Worm (Caenorhabditis elegans) whole organism, L4/young adult: ENCODE measurements around the gene clec-125.
A peak's percentile ranks its signal among the peaks of the same experiment; 100 is the strongest.

Source experiments
- W03F9.2 ChIP-seq: fragments of 150-350 bp; optimal IDR thresholded peaks from 2 replicates; lab custom pipeline; 2014; ENCODE audit warnings: missing biosample characterization, missing genetic modification characterization
- dao-5 ChIP-seq: sonication (generic microtip); optimal IDR thresholded peaks from 2 replicates; lab custom pipeline; 2016; ENCODE audit warnings: missing genotype, missing genetic modification characterization, moderate library complexity, missing compliant biosample characterization
- him-1 ChIP-seq: sonication (generic microtip); optimal IDR thresholded peaks from 2 replicates; lab custom pipeline; 2016; ENCODE audit warnings: missing genotype, missing genetic modification reagents, missing genetic modification characterization, missing compliant biosample characterization

clec-125 gene

DNA sequence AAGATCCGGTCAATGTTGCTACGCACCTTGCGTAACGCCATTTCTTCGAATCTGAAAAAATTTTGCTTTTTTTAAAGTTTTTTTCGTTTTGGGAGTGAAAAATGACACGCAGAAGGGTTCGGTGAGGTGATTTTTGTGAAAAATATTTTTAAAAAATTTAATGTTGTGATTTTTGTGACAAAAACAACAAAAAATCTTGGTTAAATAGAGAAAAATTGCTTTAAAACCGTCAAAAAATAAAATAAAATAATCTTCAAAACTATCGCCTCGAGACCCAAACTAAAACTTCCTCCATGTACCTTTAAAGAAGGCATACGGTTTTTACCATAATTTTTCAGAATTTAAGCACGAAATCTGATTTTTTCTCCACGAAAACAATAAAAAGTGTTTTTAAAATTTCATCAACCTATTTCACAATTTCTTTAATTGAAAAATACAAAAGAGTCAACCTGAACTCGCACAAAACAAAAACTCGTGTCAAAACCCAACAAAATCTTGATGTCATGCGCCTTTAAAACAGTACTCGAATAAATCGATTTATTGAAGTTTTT, 30.7 kb downstream of the clec-125 start, which contains the start of gene apd-3:
Gene apd-3, minus strand, starts transcription at position 51 of the 551 bp plus-strand sequence.
- TF ChIP-seq him-1 (tag; lab: Kevin White, UChicago) = no peak
- TF ChIP-seq W03F9.2 (tag; lab: Kevin White, UChicago) = no peak
- TF ChIP-seq dao-5 (tag; lab: Kevin White, UChicago) = no peak

DNA sequence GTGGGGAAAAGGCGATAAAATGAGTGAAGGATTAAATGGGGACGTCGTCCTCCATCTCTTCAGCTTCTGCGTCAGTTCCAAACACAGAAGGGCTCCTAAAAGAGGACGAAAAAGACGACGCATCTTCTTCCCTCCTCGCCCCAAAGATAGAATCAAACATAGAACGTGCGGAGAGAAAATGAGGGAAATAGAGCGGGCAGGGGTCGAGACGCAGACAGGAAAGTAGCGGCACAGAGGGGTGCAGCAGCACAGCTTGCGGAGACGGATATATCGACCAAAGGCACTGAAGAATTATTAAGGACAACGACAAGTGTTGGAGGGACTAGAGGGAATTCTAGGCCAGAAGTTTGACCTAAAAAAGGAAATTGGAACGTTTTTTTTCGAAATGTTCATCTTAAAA, 31.5 kb downstream of the clec-125 start:
- TF ChIP-seq W03F9.2 (tag; lab: Kevin White, UChicago) (no peak), dao-5 (tag; lab: Kevin White, UChicago) (no peak), him-1 (tag; lab: Kevin White, UChicago) (peak; percentile 3)

DNA sequence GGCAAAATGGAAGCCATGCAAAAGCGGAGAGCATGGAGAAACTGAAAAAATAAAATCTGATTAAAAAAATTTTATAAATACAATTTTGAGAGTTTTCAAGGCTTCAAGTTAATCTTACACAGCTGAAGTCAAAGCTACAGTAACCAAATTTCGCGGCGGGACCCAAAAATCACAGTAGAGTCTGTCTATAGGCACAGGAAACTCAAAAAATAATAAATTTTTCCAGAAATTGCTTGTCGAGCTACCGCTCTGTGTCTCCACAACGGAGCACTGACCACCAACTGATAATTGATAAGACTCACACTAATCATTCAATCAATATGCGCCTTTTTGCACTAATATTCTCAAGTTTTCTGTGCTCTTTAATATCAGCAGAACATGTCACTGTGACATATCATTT, 34.5 kb downstream of the clec-125 start, which contains the start of gene W10G11.19:
Gene W10G11.19, plus strand, starts transcription at position 301 of the 400 bp plus-strand sequence.
- TF ChIP-seq dao-5 (tag; lab: Kevin White, UChicago) (no peak), W03F9.2 (tag; lab: Kevin White, UChicago) (no peak), him-1 (tag; lab: Kevin White, UChicago) (no peak)

DNA sequence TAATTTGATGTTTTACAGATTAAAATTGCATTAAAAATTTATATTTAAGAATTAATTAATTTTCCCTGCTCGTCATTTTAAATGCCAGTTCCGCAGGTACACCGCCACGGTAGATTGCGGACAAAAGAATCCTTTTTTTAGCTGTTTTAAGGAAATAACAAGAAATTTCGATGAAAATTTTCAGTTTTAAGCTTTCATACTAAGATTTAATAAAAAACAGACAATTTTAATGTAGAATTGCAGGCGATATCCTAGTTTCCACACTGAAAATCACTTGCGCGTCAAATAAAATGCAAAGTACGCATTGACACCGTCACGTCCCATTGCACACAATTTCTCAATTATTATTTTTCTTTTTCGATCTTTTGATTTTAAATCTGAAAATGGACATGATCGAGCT, 37.6 kb downstream of the clec-125 start, which contains the start of gene dnc-3:
Gene dnc-3, plus strand, starts transcription at position 272 of the 400 bp plus-strand sequence.
- TF ChIP-seq dao-5 (tag; lab: Kevin White, UChicago) = no peak
- TF ChIP-seq him-1 (tag; lab: Kevin White, UChicago) = no peak
- TF ChIP-seq W03F9.2 (tag; lab: Kevin White, UChicago) = peak; percentile 41

DNA sequence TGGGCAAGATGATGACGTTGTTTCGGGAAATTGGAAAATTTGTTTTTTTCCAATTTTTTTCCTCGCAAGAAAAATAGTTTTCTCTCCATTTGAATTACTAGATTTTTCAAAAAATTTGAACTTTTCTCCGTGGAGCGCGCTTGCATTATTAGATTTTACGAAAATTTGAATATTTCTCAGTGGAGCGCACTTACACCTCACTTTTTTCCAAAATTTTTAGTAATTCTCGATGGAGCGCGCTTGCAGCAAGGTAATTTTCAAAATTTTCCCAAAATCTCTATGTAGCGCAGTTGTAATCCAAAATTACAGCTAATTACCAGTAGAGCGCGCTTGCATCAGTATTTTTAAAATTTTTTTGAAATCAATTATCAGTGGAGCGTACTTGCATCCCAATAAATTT, 38.9 kb downstream of the clec-125 start:
- TF ChIP-seq W03F9.2 (tag; lab: Kevin White, UChicago) = no peak
- TF ChIP-seq dao-5 (tag; lab: Kevin White, UChicago) = no peak
- TF ChIP-seq him-1 (tag; lab: Kevin White, UChicago) = no peak

DNA sequence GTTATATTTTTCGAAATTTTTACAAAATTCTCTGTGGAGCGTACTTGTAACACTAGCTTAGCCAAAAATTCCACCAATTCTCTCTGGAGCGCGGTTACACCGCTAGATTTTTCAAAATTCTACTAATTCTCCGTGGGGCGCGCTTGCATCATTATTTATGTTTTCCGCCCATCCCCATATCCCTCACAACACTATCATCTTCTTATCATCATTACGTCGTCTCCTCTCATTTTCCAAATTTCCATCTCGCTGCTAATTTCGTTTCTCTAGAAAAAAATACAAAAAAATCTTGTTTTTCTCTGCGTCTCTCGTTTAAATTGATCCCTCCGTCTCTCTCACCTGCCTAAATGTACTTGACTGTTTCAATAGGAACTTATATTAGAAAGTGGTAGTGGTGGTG, 39.5 kb downstream of the clec-125 start:
- TF ChIP-seq W03F9.2 (tag; lab: Kevin White, UChicago) (no peak), dao-5 (tag; lab: Kevin White, UChicago) (no peak), him-1 (tag; lab: Kevin White, UChicago) (no peak)

DNA sequence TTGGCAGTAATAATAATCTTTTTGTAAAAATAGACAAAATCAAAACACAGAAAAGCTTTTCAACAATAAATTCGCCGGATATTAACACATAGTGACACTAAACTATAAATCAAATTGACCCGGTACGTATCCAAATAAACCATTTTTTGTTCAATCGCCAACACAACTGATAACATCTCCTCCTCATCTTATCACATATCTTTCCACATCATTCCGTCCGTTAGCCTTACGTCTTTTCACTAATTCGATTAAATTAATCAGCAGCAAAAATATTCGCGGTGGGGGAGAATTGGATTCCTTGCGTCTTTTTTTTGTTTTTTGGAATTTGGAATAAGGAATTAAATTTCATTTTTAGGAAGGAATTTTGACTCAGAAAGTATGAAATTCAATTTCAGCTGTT, 40.8 kb downstream of the clec-125 start:
- TF ChIP-seq W03F9.2 (tag; lab: Kevin White, UChicago) (no peak), dao-5 (tag; lab: Kevin White, UChicago) (no peak), him-1 (tag; lab: Kevin White, UChicago) (no peak)

DNA sequence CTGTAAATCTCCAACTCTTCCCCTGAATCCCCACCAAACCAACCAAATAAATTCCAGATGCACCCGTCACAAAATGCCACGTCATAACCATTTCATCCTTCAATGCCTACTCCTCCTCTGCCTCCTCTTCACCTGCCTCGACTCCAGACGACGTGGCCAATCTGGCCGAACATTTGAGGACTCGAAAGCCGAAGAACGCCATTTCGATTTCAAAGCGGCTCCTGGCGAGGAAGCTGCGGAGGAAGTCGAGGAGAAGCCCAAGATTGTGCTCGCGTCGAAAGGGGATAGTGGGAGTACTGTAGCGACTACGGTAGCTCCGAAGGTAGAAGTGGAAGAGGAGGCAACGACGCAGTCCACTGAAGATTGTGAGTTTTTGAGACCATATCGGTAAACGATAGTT, 41.6 kb downstream of the clec-125 start, which contains the start of gene lgc-45:
Gene lgc-45, plus strand, starts transcription at position 56 of the 400 bp plus-strand sequence.
- TF ChIP-seq dao-5 (tag; lab: Kevin White, UChicago) = no peak
- TF ChIP-seq W03F9.2 (tag; lab: Kevin White, UChicago) = no peak
- TF ChIP-seq him-1 (tag; lab: Kevin White, UChicago) = no peak

DNA sequence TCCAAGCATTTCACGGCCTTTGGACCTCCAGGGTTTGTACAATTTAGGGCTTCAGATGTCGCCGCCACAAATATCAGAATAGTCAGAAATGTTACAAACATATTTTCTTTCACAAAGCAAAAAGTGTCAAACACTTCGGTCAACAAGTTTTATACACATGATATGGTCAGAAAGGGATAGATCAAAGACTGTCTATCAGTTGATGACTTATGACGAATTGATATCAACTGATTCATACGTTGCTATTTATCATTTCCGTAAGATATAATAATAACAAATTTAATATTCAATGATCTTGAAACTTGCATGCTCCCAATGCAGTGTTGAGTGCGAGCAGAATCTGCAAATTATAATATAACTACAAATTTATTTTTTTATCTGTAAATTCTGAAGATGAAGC, 44.8 kb downstream of the clec-125 start, which contains the start of gene W10G11.1:
Gene W10G11.1, minus strand, starts transcription at position 101 of the 400 bp plus-strand sequence.
- TF ChIP-seq him-1 (tag; lab: Kevin White, UChicago) = no peak
- no peak for TF ChIP-seq dao-5 (tag; lab: Kevin White, UChicago)
- TF ChIP-seq W03F9.2 (tag; lab: Kevin White, UChicago) = no peak

DNA sequence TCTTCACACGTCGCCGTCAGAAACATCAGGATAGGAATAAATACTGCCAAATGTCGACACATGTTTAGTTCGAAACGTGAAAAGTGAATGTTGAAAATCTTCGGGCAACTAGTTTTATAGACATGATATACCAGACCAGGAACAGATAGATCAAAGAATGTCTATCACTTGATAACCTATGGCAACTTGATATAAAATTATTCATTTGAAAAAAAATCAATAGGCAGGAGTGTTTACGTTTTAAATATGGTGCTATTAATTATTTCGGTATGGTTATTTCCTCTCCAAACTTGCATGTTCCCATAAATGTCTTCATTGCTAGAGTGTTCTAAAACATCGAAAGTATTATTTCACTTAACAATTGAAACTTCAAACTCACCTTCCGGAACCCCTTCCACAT, 45.8 kb downstream of the clec-125 start, which contains the start of gene W10G11.2:
Gene W10G11.2, minus strand, starts transcription at position 101 of the 400 bp plus-strand sequence.
- no peak for TF ChIP-seq W03F9.2 (tag; lab: Kevin White, UChicago)
- TF ChIP-seq him-1 (tag; lab: Kevin White, UChicago) = no peak
- TF ChIP-seq dao-5 (tag; lab: Kevin White, UChicago) = no peak

DNA sequence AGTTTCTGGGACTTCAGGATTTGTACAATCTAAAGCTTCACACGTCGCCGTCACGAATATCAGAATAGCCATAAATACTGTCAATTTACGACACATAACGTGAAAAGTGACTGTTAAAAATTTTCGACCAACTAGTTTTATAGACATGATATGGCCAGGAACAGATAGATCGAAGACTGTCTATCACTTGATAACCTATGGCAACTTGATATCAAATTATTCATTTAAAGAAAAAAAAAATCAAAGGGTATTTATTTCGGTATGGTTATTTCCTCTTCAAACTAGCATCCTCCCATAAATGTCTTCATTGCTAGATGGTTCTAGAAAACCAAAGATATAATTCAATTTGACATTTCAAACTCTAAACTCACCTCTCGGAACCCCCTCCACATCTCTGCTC, 46.6 kb downstream of the clec-125 start, which contains the start of gene W10G11.3:
Gene W10G11.3, minus strand, starts transcription at position 101 of the 400 bp plus-strand sequence.
- TF ChIP-seq W03F9.2 (tag; lab: Kevin White, UChicago) (no peak), dao-5 (tag; lab: Kevin White, UChicago) (no peak), him-1 (tag; lab: Kevin White, UChicago) (no peak)

DNA sequence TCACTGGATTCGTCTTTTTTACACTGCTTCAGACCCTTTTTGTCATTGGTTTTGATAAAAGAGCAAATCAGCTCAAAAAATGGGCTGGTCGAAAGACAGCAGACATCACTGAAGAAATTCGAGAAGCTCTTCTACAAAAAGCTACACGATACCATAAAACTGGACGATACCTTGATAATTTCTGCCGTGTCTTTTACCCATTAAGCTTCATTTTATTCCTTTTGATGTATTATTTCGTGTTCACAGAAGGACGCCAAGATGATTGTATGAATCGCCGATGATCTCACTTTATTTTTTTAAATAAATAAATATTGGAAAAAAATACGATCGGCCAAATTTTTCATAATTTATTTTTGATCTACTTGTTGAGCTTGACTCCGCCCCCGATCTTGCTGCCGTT, 51.3 kb downstream of the clec-125 start:
- TF ChIP-seq him-1 (tag; lab: Kevin White, UChicago) = no peak
- no peak for TF ChIP-seq dao-5 (tag; lab: Kevin White, UChicago)
- TF ChIP-seq W03F9.2 (tag; lab: Kevin White, UChicago) = no peak

DNA sequence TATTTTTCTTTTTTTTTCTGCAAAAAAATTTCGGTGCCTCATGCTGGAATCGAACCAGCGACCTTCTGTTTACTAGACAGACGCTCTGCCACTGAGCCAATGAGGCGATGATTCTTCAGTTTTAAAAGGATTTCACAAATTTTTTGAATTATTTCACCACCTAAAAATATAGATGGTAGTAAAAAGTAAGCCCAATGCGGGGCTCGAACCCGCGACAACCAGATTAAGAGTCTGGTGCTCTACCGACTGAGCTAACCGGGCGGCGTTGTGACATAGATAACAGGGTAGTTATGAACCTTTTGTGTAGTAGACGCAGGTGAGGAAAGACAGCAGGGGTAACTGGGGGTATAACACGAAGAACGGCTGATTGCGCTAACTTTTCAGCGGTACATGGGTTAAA, 51.8 kb downstream of the clec-125 start:
- peak; percentile 18 for TF ChIP-seq dao-5 (tag; lab: Kevin White, UChicago)
